Worm (Caenorhabditis elegans): ENCODE results near the gene F27D9.12.

DNA sequence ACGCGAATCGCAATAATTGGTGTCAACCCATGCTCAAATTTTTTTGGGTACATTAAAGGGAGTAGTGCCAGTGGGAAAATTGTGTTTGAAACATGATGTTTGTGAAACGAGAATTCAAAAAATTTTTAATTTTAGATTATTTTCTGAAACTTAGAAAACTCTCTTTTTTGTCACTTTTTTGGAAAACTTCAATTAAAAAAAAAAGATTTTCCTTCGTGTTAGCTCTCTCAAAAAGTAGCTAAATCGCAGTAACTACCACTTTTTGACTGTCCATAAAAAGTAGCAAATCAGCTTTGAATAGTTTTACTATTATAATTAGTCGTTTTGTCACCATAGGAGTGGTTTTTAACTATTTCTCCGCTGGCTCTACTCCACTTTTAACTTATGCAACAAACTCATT lies 16.4 kb downstream of the F27D9.12 start:
- TF ChIP-seq ztf-23 (GFP tag; IDR thresholded peaks at IDR 0.05) (no peak), T22C8.4 (GFP tag; IDR thresholded peaks at IDR 0.05) (no peak), flt-1 (GFP tag; IDR thresholded peaks at IDR 0.05) (no peak), cog-1 (tag; optimal IDR thresholded peaks at IDR 0.05) (no peak), tab-1 (GFP tag; IDR thresholded peaks at IDR 0.05) (no peak)
